Worm (Caenorhabditis elegans) whole organism, L3 larva: Measurements from ENCODE around the gene C11G10.1.

Experiments
- R02D3.7 ChIP-seq: fragments of 150-350 bp; optimal IDR thresholded peaks from 2 replicates; lab custom pipeline; 2014; ENCODE audit warnings: missing biosample characterization, missing genetic modification characterization
- ZK546.5 ChIP-seq: sonication (generic microtip); optimal IDR thresholded peaks from 2 replicates; lab custom pipeline; 2017; ENCODE audit warnings: missing biosample characterization, missing genetic modification characterization
- ama-1 ChIP-seq: fragments of 150-350 bp; optimal IDR thresholded peaks from 2 replicates; lab custom pipeline; 2018
- ceh-28 ChIP-seq: fragments of 150-350 bp; optimal IDR thresholded peaks from 2 replicates; lab custom pipeline; 2014; ENCODE audit warnings: missing biosample characterization, missing genetic modification reagents, missing genetic modification characterization
- ceh-82 ChIP-seq: fragments of 150-350 bp; optimal IDR thresholded peaks from 2 replicates; lab custom pipeline; 2014; ENCODE audit warnings: missing biosample characterization, missing genetic modification characterization
- ceh-9 ChIP-seq: sonication (generic microtip); optimal IDR thresholded peaks from 2 replicates; lab custom pipeline; 2018; ENCODE audit warnings: missing biosample characterization, missing genetic modification characterization
- egl-27 ChIP-seq: sonication (generic microtip); optimal IDR thresholded peaks from 4 replicates; lab custom pipeline; 2017; ENCODE audit warnings: missing biosample characterization, missing genetic modification reagents, missing genetic modification characterization
- elt-1 ChIP-seq: fragments of 150-350 bp; optimal IDR thresholded peaks from 2 replicates; lab custom pipeline; 2014; ENCODE audit warnings: missing biosample characterization, missing genetic modification characterization
- elt-2 ChIP-seq: sonication (generic microtip); optimal IDR thresholded peaks from 2 replicates; lab custom pipeline; 2016; ENCODE audit warnings: missing genetic modification reagents, mild to moderate bottlenecking, missing genetic modification characterization, missing compliant biosample characterization
- elt-3 ChIP-seq, 3 experiments: fragments of 150-350 bp in 1 of 3; sonication (generic microtip) in 2 of 3; optimal IDR thresholded peaks; 2 replicates in 2 of 3; 4 replicates in 1 of 3; lab custom pipeline; 2014 to 2017; ENCODE audit warnings: missing biosample characterization in 3 of 3, missing genetic modification characterization in 3 of 3
- eor-1 ChIP-seq, 2 experiments: fragments of 150-350 bp; optimal IDR thresholded peaks; 2 replicates each; lab custom pipeline; 2014 to 2018; ENCODE audit warnings: missing biosample characterization in 2 of 2, missing genetic modification characterization in 2 of 2
- fkh-10 ChIP-seq: sonication (generic microtip); optimal IDR thresholded peaks from 2 replicates; lab custom pipeline; 2017; ENCODE audit warnings: missing biosample characterization, missing genetic modification reagents, missing genetic modification characterization
- fkh-2 ChIP-seq: fragments of 150-350 bp; optimal IDR thresholded peaks from 2 replicates; lab custom pipeline; 2014; ENCODE audit warnings: missing biosample characterization, missing genetic modification reagents, missing genetic modification characterization
- hmg-11 ChIP-seq: sonication (generic microtip); optimal IDR thresholded peaks from 2 replicates; lab custom pipeline; 2016; ENCODE audit warnings: missing genetic modification characterization, missing compliant biosample characterization
- jun-1 ChIP-seq: fragments of 150-350 bp; optimal IDR thresholded peaks from 2 replicates; lab custom pipeline; 2014; ENCODE audit warnings: missing biosample characterization, missing genetic modification reagents, missing genetic modification characterization
- lin-15B ChIP-seq: fragments of 150-350 bp; optimal IDR thresholded peaks from 2 replicates; lab custom pipeline; 2014; ENCODE audit warnings: missing biosample characterization, missing genetic modification characterization
- lin-39 ChIP-seq: fragments of 150-350 bp; optimal IDR thresholded peaks from 2 replicates; lab custom pipeline; 2018; ENCODE audit warnings: missing biosample characterization, missing genetic modification reagents, missing genetic modification characterization
- mdl-1 ChIP-seq: fragments of 150-350 bp; optimal IDR thresholded peaks from 2 replicates; lab custom pipeline; 2014; ENCODE audit warnings: missing biosample characterization, missing genetic modification characterization
- nfya-1 ChIP-seq: sonication (generic microtip); optimal IDR thresholded peaks from 2 replicates; lab custom pipeline; 2017; ENCODE audit warnings: missing genetic modification characterization, mild to moderate bottlenecking, missing compliant biosample characterization, antibody characterized with exemption, moderate library complexity; ENCODE audit not compliant: insufficient read depth
- nhr-11 ChIP-seq: fragments of 150-350 bp; optimal IDR thresholded peaks from 2 replicates; lab custom pipeline; 2014; ENCODE audit warnings: missing biosample characterization, missing genetic modification characterization
- nhr-23 ChIP-seq: fragments of 150-350 bp; optimal IDR thresholded peaks from 2 replicates; lab custom pipeline; 2014; ENCODE audit warnings: missing biosample characterization, missing genetic modification reagents, missing genetic modification characterization
- nhr-237 ChIP-seq: fragments of 150-350 bp; optimal IDR thresholded peaks from 2 replicates; lab custom pipeline; 2014; ENCODE audit warnings: missing biosample characterization, missing genetic modification characterization
- nhr-25 ChIP-seq: sonication (generic microtip); optimal IDR thresholded peaks from 2 replicates; lab custom pipeline; 2017; ENCODE audit warnings: missing biosample characterization, missing genetic modification characterization
- nhr-28 ChIP-seq: fragments of 150-350 bp; optimal IDR thresholded peaks from 2 replicates; lab custom pipeline; 2014; ENCODE audit warnings: missing biosample characterization, missing genetic modification characterization
- nhr-43 ChIP-seq: sonication (generic microtip); optimal IDR thresholded peaks from 2 replicates; lab custom pipeline; 2016; ENCODE audit warnings: mild to moderate bottlenecking, missing genetic modification characterization, missing compliant biosample characterization; ENCODE audit not compliant: poor library complexity, severe bottlenecking
- nhr-76 ChIP-seq: fragments of 150-350 bp; sonication (generic microtip); optimal IDR thresholded peaks from 5 replicates; lab custom pipeline; 2014; ENCODE audit warnings: missing biosample characterization, missing genetic modification characterization
- pha-4 ChIP-seq: fragments of 150-350 bp; optimal IDR thresholded peaks from 2 replicates; lab custom pipeline; 2014; ENCODE audit warnings: missing biosample characterization, missing genetic modification reagents, missing genetic modification characterization
- pqm-1 ChIP-seq: fragments of 150-350 bp; optimal IDR thresholded peaks from 2 replicates; lab custom pipeline; 2017; ENCODE audit warnings: missing biosample characterization, missing genetic modification characterization, inconsistent platforms
- sea-2 ChIP-seq: fragments of 150-350 bp; sonication (generic microtip); optimal IDR thresholded peaks from 4 replicates; lab custom pipeline; 2014; ENCODE audit warnings: missing biosample characterization, missing genetic modification reagents, missing genetic modification characterization
- skn-1 ChIP-seq: fragments of 150-350 bp; optimal IDR thresholded peaks from 2 replicates; lab custom pipeline; 2014; ENCODE audit warnings: missing biosample characterization, missing genetic modification characterization
- tbx-2 ChIP-seq: sonication (generic microtip); optimal IDR thresholded peaks from 2 replicates; lab custom pipeline; 2016; ENCODE audit warnings: mild to moderate bottlenecking, missing genetic modification characterization, missing compliant biosample characterization
- unc-62 ChIP-seq: fragments of 150-350 bp; sonication (generic microtip); optimal IDR thresholded peaks from 4 replicates; lab custom pipeline; 2014; ENCODE audit warnings: missing biosample characterization, missing genetic modification reagents, missing genetic modification characterization
- zag-1 ChIP-seq: fragments of 150-350 bp; optimal IDR thresholded peaks from 2 replicates; lab custom pipeline; 2014; ENCODE audit warnings: missing biosample characterization, missing genetic modification characterization
- ztf-11 ChIP-seq: fragments of 150-350 bp; optimal IDR thresholded peaks from 2 replicates; lab custom pipeline; 2014; ENCODE audit warnings: missing biosample characterization, missing genetic modification characterization
- ztf-4 ChIP-seq: fragments of 150-350 bp; optimal IDR thresholded peaks from 2 replicates; lab custom pipeline; 2014; ENCODE audit warnings: missing biosample characterization, missing genetic modification characterization

Gene C11G10.1

DNA sequence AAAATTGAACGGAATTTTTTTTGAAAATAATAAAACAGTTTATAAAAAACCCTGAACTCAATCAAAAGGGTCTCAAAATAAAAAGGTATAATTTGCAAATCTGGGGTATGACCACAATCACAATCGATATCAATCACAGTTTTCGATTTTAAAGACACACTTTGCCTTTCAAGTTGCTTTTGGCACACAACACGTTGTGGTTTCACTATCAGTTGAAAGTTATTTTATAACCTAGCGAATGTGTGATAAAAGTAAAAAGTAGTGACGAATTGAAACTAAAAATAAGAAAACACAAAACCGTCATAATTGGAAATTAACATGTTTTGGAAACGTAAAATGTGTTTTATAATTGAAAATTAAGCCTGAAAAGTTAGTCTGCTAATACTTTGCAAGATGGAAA is 9.1 kb upstream of the C11G10.1 start:
- TF ChIP-seq nhr-23 (tag; lab: Kevin White, UChicago) (no peak), ztf-11 (tag; lab: Kevin White, UChicago) (no peak), mdl-1 (tag; lab: Kevin White, UChicago) (no peak), pqm-1 (tag; lab: Kevin White, UChicago) (peak; percentile 82), elt-2 (peak; percentile 75), ama-1 (lab: Kevin White, UChicago) (no peak)

DNA sequence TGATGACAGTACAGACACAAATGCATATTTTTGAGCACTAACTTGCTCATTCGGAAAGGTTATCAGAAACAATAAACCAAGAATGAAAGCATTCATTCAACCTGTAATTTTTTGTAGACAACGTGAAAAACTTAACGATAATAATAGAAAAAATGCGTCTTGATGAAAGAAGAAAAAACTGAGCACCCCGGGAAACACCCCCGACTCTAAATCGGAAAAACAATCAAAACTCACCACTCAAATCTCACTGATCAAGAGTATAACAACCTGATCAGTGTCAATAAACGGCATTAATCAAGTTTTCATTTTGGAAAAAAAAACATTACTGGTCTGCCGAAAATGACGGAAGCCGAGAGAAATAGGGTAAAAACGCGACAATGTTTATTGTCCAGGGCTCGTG is 7.6 kb upstream of the C11G10.1 start, which contains the start of gene T10B10.8:
Gene T10B10.8, minus strand, starts transcription at position 101 of the 400 bp plus-strand sequence.
- TF ChIP-seq sea-2 (GFP tag; lab: Kevin White, UChicago) (no peak), pha-4 (tag; lab: Kevin White, UChicago) (peak; percentile 40)

DNA sequence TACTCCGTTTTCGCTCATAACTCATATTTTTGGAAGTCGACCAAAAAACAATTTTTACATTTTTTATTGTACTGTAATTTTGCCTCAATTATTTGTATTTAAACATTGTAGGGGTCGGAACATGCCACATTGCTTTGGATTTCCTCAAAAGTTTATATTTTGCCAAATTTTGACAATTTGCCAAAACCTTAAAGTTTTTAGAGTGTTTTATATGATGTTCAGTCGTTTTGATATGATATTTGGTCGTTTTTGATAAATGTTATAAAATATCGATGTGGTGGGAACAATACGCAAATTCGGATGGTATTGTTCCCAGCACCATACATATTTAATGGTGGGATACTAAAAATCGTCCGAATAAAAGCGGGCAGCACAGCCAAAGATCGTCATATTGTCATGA is 5.6 kb upstream of the C11G10.1 start, which contains the start of gene T10B10.9:
Gene T10B10.9, plus strand, starts transcription at position 301 of the 400 bp plus-strand sequence.
- TF ChIP-seq nhr-11 (tag; lab: Kevin White, UChicago) (no peak), lin-15B (tag; lab: Kevin White, UChicago) (no peak), skn-1 (tag; lab: Kevin White, UChicago) (no peak), lin-39 (tag; lab: Kevin White, UChicago) (no peak), zag-1 (tag; lab: Kevin White, UChicago) (no peak)

- TF ChIP-seq elt-3 (tag; optimal IDR thresholded peaks at IDR 0.05; lab: Kevin White, UChicago) (no peak), fkh-2 (tag; lab: Kevin White, UChicago) (no peak), nhr-11 (tag; lab: Kevin White, UChicago) (no peak), ZK546.5 (tag; lab: Kevin White, UChicago) (no peak), pqm-1 (tag; lab: Kevin White, UChicago) (no peak), R02D3.7 (no peak), nhr-43 (no peak), nhr-23 (tag; lab: Kevin White, UChicago) (no peak), nhr-76 (no peak), unc-62 (GFP tag; lab: Kevin White, UChicago) (no peak), tbx-2 (tag; lab: Kevin White, UChicago) (no peak), elt-1 (tag; lab: Kevin White, UChicago) (no peak), eor-1 (tag; optimal IDR thresholded peaks at IDR 0.05; lab: Kevin White, UChicago) (no peak), ceh-9 (tag; lab: Kevin White, UChicago) (no peak), zag-1 (tag; lab: Kevin White, UChicago) (no peak), lin-39 (tag; lab: Kevin White, UChicago) (no peak)
These were observed 4.6 kb upstream of the C11G10.1 start for ce11 chrX:15163118-15163517.

- no peak for TF ChIP-seq nhr-23 (tag; lab: Kevin White, UChicago)
- TF ChIP-seq nhr-25 (tag; lab: Kevin White, UChicago): peak; percentile 3
These were observed 2.4 kb upstream of the C11G10.1 start for ce11 chrX:15160923-15161322.

DNA sequence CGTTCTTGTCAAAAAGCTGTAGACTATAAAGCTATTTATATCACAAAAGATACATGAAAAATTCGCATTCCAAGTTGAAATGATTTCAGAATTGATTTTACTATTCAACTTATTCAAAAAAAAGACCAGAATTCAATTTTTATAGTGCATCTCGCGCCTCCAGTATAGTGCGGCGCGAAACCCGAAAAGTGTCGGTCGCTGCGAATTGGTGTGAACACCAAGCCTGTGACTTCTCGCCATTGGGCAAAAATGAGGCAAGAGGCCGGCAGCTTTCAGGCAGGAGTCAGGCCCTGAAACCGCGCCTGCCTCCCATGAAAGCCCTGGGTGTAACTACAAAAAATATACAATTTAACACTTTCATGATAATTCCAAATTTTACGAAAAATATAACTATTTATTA is 813 bp upstream of the C11G10.1 start:
- no peak for TF ChIP-seq ceh-9 (tag; lab: Kevin White, UChicago)
- no peak for TF ChIP-seq nhr-11 (tag; lab: Kevin White, UChicago)
- TF ChIP-seq nhr-25 (tag; lab: Kevin White, UChicago): no peak
- no peak for TF ChIP-seq ceh-82 (tag; lab: Kevin White, UChicago)
- no peak for TF ChIP-seq zag-1 (tag; lab: Kevin White, UChicago)
- TF ChIP-seq lin-39 (tag; lab: Kevin White, UChicago): no peak
- TF ChIP-seq nhr-237 (tag; lab: Kevin White, UChicago): no peak
- no peak for TF ChIP-seq egl-27 (tag; lab: Kevin White, UChicago)
- no peak for TF ChIP-seq ztf-4 (tag; lab: Kevin White, UChicago)
- no peak for TF ChIP-seq mdl-1 (tag; lab: Kevin White, UChicago)

- no peak for TF ChIP-seq nhr-28
- no peak for TF ChIP-seq ceh-9 (tag; lab: Kevin White, UChicago)
- no peak for TF ChIP-seq R02D3.7
- TF ChIP-seq hmg-11 (tag; lab: Kevin White, UChicago): no peak
- no peak for TF ChIP-seq ZK546.5 (tag; lab: Kevin White, UChicago)
- TF ChIP-seq zag-1 (tag; lab: Kevin White, UChicago): no peak
- TF ChIP-seq nhr-76: no peak
- TF ChIP-seq fkh-10 (GFP tag; lab: Kevin White, UChicago): no peak
- no peak for TF ChIP-seq jun-1 (tag; lab: Kevin White, UChicago)
- no peak for TF ChIP-seq ama-1 (lab: Kevin White, UChicago)
- TF ChIP-seq mdl-1 (tag; lab: Kevin White, UChicago): no peak
- TF ChIP-seq nfya-1: no peak
- TF ChIP-seq ceh-28: no peak
These were observed 695 bp downstream of the C11G10.1 start for ce11 chrX:15157854-15158253.
